Worm (Caenorhabditis elegans) whole organism, L4 larva: Measurements from ENCODE around the gene mom-2.

Experiments used
- D1046.2 ChIP-seq: fragments of 200-800 bp; sonication (Bioruptor generic); IDR thresholded peaks from 2 replicates; pipeline ENCODE4 v1.3.6; 2022; ENCODE audit warnings: missing genetic modification characterization, missing compliant biosample characterization
- F26F4.8 ChIP-seq: fragments of 200-800 bp; sonication (Bioruptor generic); conservative IDR thresholded peaks from 2 replicates; pipeline ENCODE4 v1.3.6; 2022; ENCODE audit warnings: missing genetic modification characterization, missing compliant biosample characterization
- F44E2.7 ChIP-seq: fragments of 200-800 bp; sonication (Bioruptor generic); IDR thresholded peaks from 2 replicates; pipeline ENCODE4 v2.1.2; 2022; ENCODE audit warnings: missing genetic modification characterization, missing compliant biosample characterization
- R02D3.7 ChIP-seq: fragments of 150-350 bp; sonication (generic microtip); optimal IDR thresholded peaks from 3 replicates; lab custom pipeline; 2014; ENCODE audit warnings: missing biosample characterization, missing genetic modification characterization
- T26A8.4 ChIP-seq: fragments of 200-800 bp; sonication (Bioruptor generic); IDR thresholded peaks from 2 replicates; pipeline ENCODE4 v1.3.6; 2022; ENCODE audit warnings: missing genetic modification characterization, missing compliant biosample characterization
- Y105C5A.15 ChIP-seq: fragments of 200-800 bp; sonication (Bioruptor generic); IDR thresholded peaks from 2 replicates; pipeline ENCODE4 v1.3.6; 2022; ENCODE audit warnings: missing genetic modification characterization, missing compliant biosample characterization
- ZK337.2 ChIP-seq: fragments of 200-800 bp; sonication (Bioruptor generic); IDR thresholded peaks from 2 replicates; pipeline ENCODE4 v1.3.6; 2022; ENCODE audit warnings: missing genetic modification reagents, missing genetic modification characterization, missing compliant biosample characterization
- arid-1 ChIP-seq: fragments of 200-800 bp; sonication (Bioruptor generic); conservative IDR thresholded peaks from 2 replicates; pipeline ENCODE4 v1.3.6; 2022; ENCODE audit warnings: missing genetic modification reagents, missing genetic modification characterization, missing compliant biosample characterization
- attf-4 ChIP-seq: sonication (generic microtip); optimal IDR thresholded peaks from 3 replicates; lab custom pipeline; 2017; ENCODE audit warnings: missing biosample characterization, missing genetic modification characterization
- ceh-44 ChIP-seq: fragments of 200-800 bp; sonication (Bioruptor generic); IDR thresholded peaks from 2 replicates; pipeline ENCODE4 v1.3.6; 2022; ENCODE audit warnings: missing genetic modification reagents, missing genetic modification characterization, missing compliant biosample characterization
- daf-16 ChIP-seq, 3 experiments: sonication (generic microtip); optimal IDR thresholded peaks; 2 replicates each; lab custom pipeline; 2016 to 2017; ENCODE audit warnings: missing genetic modification characterization in 3 of 3, missing genetic modification reagents in 3 of 3, mild to moderate bottlenecking in 2 of 3, missing compliant biosample characterization in 2 of 3, missing biosample characterization in 1 of 3, moderate library complexity in 1 of 3
- daf-19 ChIP-seq: fragments of 200-800 bp; sonication (Bioruptor generic); conservative IDR thresholded peaks from 2 replicates; pipeline ENCODE4 v1.3.6; 2022; ENCODE audit warnings: missing genetic modification characterization, missing compliant biosample characterization
- daf-8 ChIP-seq: fragments of 200-800 bp; sonication (Bioruptor generic); IDR thresholded peaks from 2 replicates; pipeline ENCODE4 v1.3.6; 2022; ENCODE audit warnings: missing genetic modification characterization, missing compliant biosample characterization
- dmd-6 ChIP-seq: fragments of 200-800 bp; sonication (Bioruptor generic); IDR thresholded peaks from 2 replicates; pipeline ENCODE4 v1.3.6; 2022; ENCODE audit warnings: missing genetic modification reagents, missing genetic modification characterization, missing compliant biosample characterization
- dmd-8 ChIP-seq: fragments of 200-800 bp; sonication (Bioruptor generic); IDR thresholded peaks from 2 replicates; pipeline ENCODE4 v1.3.6; 2022; ENCODE audit warnings: missing genetic modification characterization, missing compliant biosample characterization
- dve-1 ChIP-seq: sonication (generic microtip); optimal IDR thresholded peaks from 2 replicates; lab custom pipeline; 2017; ENCODE audit warnings: antibody characterized with exemption, mild to moderate bottlenecking, missing genetic modification characterization, missing compliant biosample characterization; ENCODE audit not compliant: insufficient read depth
- lim-7 ChIP-seq: fragments of 200-800 bp; sonication (Bioruptor generic); IDR thresholded peaks from 2 replicates; pipeline ENCODE4 v1.3.6; 2022; ENCODE audit warnings: missing genetic modification characterization, missing compliant biosample characterization
- lin-29 ChIP-seq: fragments of 200-800 bp; sonication (Bioruptor generic); IDR thresholded peaks from 2 replicates; pipeline ENCODE4 v1.3.6; 2022; ENCODE audit warnings: missing genetic modification reagents, missing genetic modification characterization, missing compliant biosample characterization
- lin-38 ChIP-seq: fragments of 200-800 bp; sonication (Bioruptor generic); IDR thresholded peaks from 2 replicates; pipeline ENCODE4 v1.3.6; 2022; ENCODE audit warnings: missing genetic modification reagents, missing genetic modification characterization, missing compliant biosample characterization
- lsy-2 ChIP-seq, 2 experiments: fragments of 150-350 bp in 1 of 2; sonication (generic microtip) in 1 of 2; optimal IDR thresholded peaks; 2 replicates each; lab custom pipeline; 2014 to 2017; ENCODE audit warnings: missing biosample characterization in 2 of 2, missing genetic modification characterization in 2 of 2
- madf-5 ChIP-seq, 2 experiments: fragments of 200-800 bp; sonication (Bioruptor generic); IDR thresholded peaks; 2 replicates each; pipeline ENCODE4 v1.3.6; 2022; ENCODE audit warnings: missing compliant biosample characterization in 2 of 2, missing genetic modification characterization in 2 of 2
- madf-9 ChIP-seq: fragments of 200-800 bp; sonication (Bioruptor generic); conservative IDR thresholded peaks from 2 replicates; pipeline ENCODE4 v1.3.6; 2022; ENCODE audit warnings: missing genetic modification reagents, missing genetic modification characterization, missing compliant biosample characterization
- mdt-29 ChIP-seq: fragments of 200-800 bp; sonication (Bioruptor generic); IDR thresholded peaks from 2 replicates; pipeline ENCODE4 v1.3.6; 2022; ENCODE audit warnings: missing genetic modification reagents, missing genetic modification characterization, missing compliant biosample characterization
- mes-2 ChIP-seq: sonication (generic microtip); optimal IDR thresholded peaks from 2 replicates; lab custom pipeline; 2016; ENCODE audit warnings: missing genotype, mild to moderate bottlenecking, missing genetic modification characterization, missing compliant biosample characterization; ENCODE audit not compliant: poor library complexity, severe bottlenecking
- mxl-2 ChIP-seq: fragments of 200-800 bp; sonication (Bioruptor generic); conservative IDR thresholded peaks from 2 replicates; pipeline ENCODE4 v1.3.6; 2022; ENCODE audit warnings: missing genetic modification reagents, missing genetic modification characterization, missing compliant biosample characterization
- nhr-10 ChIP-seq: fragments of 150-350 bp; optimal IDR thresholded peaks from 2 replicates; lab custom pipeline; 2014; ENCODE audit warnings: missing biosample characterization, missing genetic modification characterization
- nhr-11 ChIP-seq: fragments of 150-350 bp; optimal IDR thresholded peaks from 2 replicates; lab custom pipeline; 2014; ENCODE audit warnings: missing biosample characterization, missing genetic modification characterization
- nhr-28 ChIP-seq: fragments of 150-350 bp; optimal IDR thresholded peaks from 2 replicates; lab custom pipeline; 2014; ENCODE audit warnings: missing biosample characterization, missing genetic modification characterization
- pha-4 ChIP-seq, 2 experiments: fragments of 150-350 bp in 1 of 2; fragments of 200-800 bp in 1 of 2; sonication (Bioruptor generic) in 1 of 2; IDR thresholded peaks in 1 of 2; optimal IDR thresholded peaks in 1 of 2; 2 replicates each; pipeline versions ENCODE4 v1.3.6 to Lab custom; 2014 to 2022; ENCODE audit warnings: missing genetic modification characterization in 2 of 2, missing genetic modification reagents in 2 of 2, missing biosample characterization in 1 of 2, missing compliant biosample characterization in 1 of 2
- pqm-1 ChIP-seq: sonication (generic microtip); optimal IDR thresholded peaks from 2 replicates; lab custom pipeline; 2017; ENCODE audit warnings: missing biosample characterization, missing genetic modification characterization
- set-16 ChIP-seq: fragments of 200-800 bp; sonication (Bioruptor generic); IDR thresholded peaks from 2 replicates; pipeline ENCODE4 v1.3.6; 2022; ENCODE audit warnings: missing genetic modification reagents, missing genetic modification characterization, missing compliant biosample characterization
- skn-1 ChIP-seq: fragments of 150-350 bp; optimal IDR thresholded peaks from 2 replicates; lab custom pipeline; 2014; ENCODE audit warnings: missing biosample characterization, missing genetic modification characterization
- spr-1 ChIP-seq: sonication (generic microtip); optimal IDR thresholded peaks from 2 replicates; lab custom pipeline; 2016; ENCODE audit warnings: mild to moderate bottlenecking, missing genetic modification characterization, missing compliant biosample characterization
- tra-1 ChIP-seq: fragments of 200-800 bp; sonication (Bioruptor generic); IDR thresholded peaks from 2 replicates; pipeline ENCODE4 v1.3.6; 2022; ENCODE audit warnings: missing genetic modification reagents, missing genetic modification characterization, missing compliant biosample characterization
- vab-7 ChIP-seq: fragments of 200-800 bp; sonication (Bioruptor generic); IDR thresholded peaks from 2 replicates; pipeline ENCODE4 v1.3.6; 2022; ENCODE audit warnings: missing genetic modification reagents, missing genetic modification characterization, missing compliant biosample characterization
- ztf-11 ChIP-seq: fragments of 150-350 bp; optimal IDR thresholded peaks from 2 replicates; lab custom pipeline; 2014; ENCODE audit warnings: missing biosample characterization, missing genetic modification characterization

Gene mom-2

DNA sequence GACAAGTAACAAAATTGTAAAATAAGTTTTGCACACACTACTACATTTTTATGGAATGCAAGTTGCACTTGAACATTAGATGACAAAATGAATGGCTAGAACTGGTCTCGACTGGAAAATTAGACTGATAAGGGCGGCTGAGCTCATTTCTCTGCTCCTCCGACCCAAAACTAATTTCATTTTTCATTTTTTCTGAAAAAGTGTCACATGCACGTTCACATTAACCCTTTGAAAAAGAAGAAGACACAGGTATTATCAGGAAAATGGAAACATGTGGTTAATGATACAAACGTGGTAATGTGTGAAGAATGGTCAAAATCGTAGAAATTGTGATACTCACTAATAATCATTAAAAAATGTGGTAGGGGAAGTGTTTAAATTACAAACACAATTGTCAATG lies 48.8 kb upstream of the mom-2 start (continued):
- no peak for TF ChIP-seq spr-1 (tag; lab: Kevin White, UChicago)
- no peak for TF ChIP-seq T26A8.4 (GFP tag; lab: Robert Waterston, UW)
- no peak for TF ChIP-seq lsy-2 (tag; optimal IDR thresholded peaks at IDR 0.05; lab: Kevin White, UChicago)
- no peak for TF ChIP-seq dmd-8 (GFP tag; lab: Robert Waterston, UW)
- peak; percentile 60 for TF ChIP-seq nhr-28 (tag; lab: Kevin White, UChicago)
- no peak for TF ChIP-seq ZK337.2 (GFP tag; lab: Robert Waterston, UW)
- no peak for TF ChIP-seq daf-8 (GFP tag; lab: Robert Waterston, UW)
- peak; percentile 65 for TF ChIP-seq dve-1 (tag; lab: Kevin White, UChicago)
- no peak for TF ChIP-seq nhr-10
- no peak for TF ChIP-seq set-16
- TF ChIP-seq nhr-11: no peak
- no peak for TF ChIP-seq lin-38 (GFP tag; lab: Robert Waterston, UW)
- no peak for TF ChIP-seq lin-29
- no peak for TF ChIP-seq skn-1 (tag; lab: Kevin White, UChicago)
- TF ChIP-seq madf-5 (GFP tag; IDR thresholded peaks at IDR 0.05; lab: Robert Waterston, UW): no peak
- no peak for TF ChIP-seq attf-4 (tag; lab: Kevin White, UChicago)
- no peak for TF ChIP-seq R02D3.7 (tag; lab: Kevin White, UChicago)
- no peak for TF ChIP-seq vab-7 (GFP tag; lab: Robert Waterston, UW)
- TF ChIP-seq ztf-11 (tag; lab: Kevin White, UChicago): no peak
- TF ChIP-seq daf-19 (GFP tag; lab: Robert Waterston, UW): no peak

DNA sequence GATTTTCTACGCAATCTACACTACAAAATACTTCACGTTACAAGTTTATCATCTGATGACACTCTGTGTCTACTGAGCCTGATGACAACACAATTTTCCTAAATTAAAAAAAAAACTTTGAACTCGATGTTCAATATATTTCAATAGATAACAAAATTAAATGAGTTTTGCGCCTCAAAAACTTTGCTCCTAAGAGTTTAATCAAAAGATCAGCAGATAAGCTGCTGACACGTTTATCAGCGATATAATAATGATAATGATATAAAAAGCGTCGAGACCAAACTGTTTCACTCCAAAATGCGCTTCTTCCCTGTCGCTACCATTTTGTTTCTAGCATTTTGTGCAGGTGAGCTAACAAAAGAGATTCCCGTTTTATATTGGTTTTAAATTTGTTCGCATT lies 48.1 kb upstream of the mom-2 start, which contains the start of gene clec-218:
Gene clec-218, plus strand, starts transcription at position 262 of the 400 bp plus-strand sequence.
- TF ChIP-seq dve-1 (tag; lab: Kevin White, UChicago) (peak; percentile 46), madf-5 (GFP tag; IDR thresholded peaks at IDR 0.05; lab: Robert Waterston, UW) (no peak), pha-4 (GFP tag; IDR thresholded peaks at IDR 0.05; lab: Robert Waterston, UW) (0 out of 2 replicates have a peak, but pooled peaks have one; percentile 11), pha-4 (tag; optimal IDR thresholded peaks at IDR 0.05; lab: Kevin White, UChicago) (no peak), nhr-10 (no peak), pqm-1 (peak; percentile 10), mdt-29 (GFP tag; lab: Robert Waterston, UW) (no peak), lin-38 (GFP tag; lab: Robert Waterston, UW) (no peak), D1046.2 (GFP tag; lab: Robert Waterston, UW) (no peak), dmd-6 (peak; percentile 72), spr-1 (tag; lab: Kevin White, UChicago) (no peak), mes-2 (no peak), daf-16 (GFP tag; optimal IDR thresholded peaks at IDR 0.05; lab: Kevin White, UChicago) (no peak), daf-16 (tag; optimal IDR thresholded peaks at IDR 0.05; lab: Kevin White, UChicago) (peak; percentile 35), mxl-2 (GFP tag; lab: Robert Waterston, UW) (no peak)

DNA sequence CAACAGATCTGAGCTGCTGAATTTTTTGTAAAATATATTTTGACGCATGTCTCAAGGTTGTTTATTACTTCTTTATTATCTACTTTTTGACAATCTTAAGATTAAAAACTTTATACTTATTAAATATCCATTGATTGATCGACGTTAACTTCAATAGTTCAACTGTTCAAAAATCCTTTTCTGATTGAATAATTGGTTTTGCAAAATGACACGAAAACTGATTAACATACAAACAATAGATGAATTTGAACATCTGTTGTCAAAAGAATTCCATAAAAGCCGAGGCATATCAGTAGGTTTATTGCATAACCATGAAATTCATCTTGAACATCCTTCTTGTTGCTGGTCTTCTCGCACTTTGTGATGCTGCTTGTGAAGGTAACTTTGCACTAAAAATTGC lies 44.6 kb upstream of the mom-2 start, which contains the start of gene W02D7.12:
Gene W02D7.12, plus strand, starts transcription at position 301 of the 400 bp plus-strand sequence.
- TF ChIP-seq nhr-28 (tag; lab: Kevin White, UChicago) (no peak), nhr-10 (no peak), daf-8 (GFP tag; lab: Robert Waterston, UW) (no peak)

DNA sequence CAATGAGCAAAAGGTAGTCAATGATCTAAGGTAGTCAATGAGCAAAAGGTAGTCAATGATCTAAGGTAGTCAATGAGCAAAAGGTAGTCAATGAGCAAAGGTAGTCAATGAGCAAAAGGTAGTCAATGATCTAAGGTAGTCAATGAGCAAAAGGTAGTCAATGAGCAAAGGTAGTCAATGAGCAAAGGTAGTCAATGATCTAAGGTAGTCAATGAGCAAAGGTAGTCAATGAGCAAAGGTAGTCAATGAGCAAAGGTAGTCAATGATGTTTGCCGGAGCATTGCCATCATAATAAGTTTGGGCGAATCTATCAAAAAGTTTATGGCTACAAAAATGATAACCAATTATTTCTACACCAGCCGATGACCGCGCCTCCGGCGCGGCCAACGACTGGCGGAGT lies 41.0 kb upstream of the mom-2 start:
- peak; percentile 22; the same call in 1 of the 2 replicates for TF ChIP-seq tra-1
- peak; percentile 30; the same call in 1 of the 2 replicates for TF ChIP-seq arid-1 (GFP tag; lab: Robert Waterston, UW)
- 0 out of 2 replicates have a peak, but pooled peaks have one; percentile 42 for TF ChIP-seq madf-9 (GFP tag; lab: Robert Waterston, UW)
- TF ChIP-seq ceh-44 (GFP tag; lab: Robert Waterston, UW): peak; percentile 38; the same call in 1 of the 2 replicates
- TF ChIP-seq F44E2.7 (GFP tag; lab: Robert Waterston, UW): peak; percentile 38; the same call in 1 of the 2 replicates
- TF ChIP-seq F26F4.8: peak; percentile 65; the same call in 1 of the 2 replicates
- TF ChIP-seq lim-7 (GFP tag; lab: Robert Waterston, UW): peak; percentile 67
- TF ChIP-seq madf-5 (GFP tag; IDR thresholded peaks at IDR 0.05; lab: Robert Waterston, UW): peak in 1 of 2 experiments; percentile 49; a peak in 1 of 4 replicates
- peak; percentile 37; the same call in 1 of the 2 replicates for TF ChIP-seq Y105C5A.15 (GFP tag; lab: Robert Waterston, UW)
- peak; percentile 46; the same call in 1 of the 2 replicates for TF ChIP-seq ZK337.2 (GFP tag; lab: Robert Waterston, UW)
